Fruit fly (Drosophila melanogaster) whole organism, embryonic: ENCODE data around the gene Antp.

Experiments
- Abd-B ChIP-seq: fragments of 200-800 bp; sonication (Bioruptor generic); optimal IDR thresholded peaks from 2 replicates; lab custom pipeline; 2018; ENCODE audit warnings: missing biosample characterization, mild to moderate bottlenecking, missing genetic modification characterization, moderate library complexity
- Antp ChIP-seq: fragments of 200-800 bp; sonication (Bioruptor generic); optimal IDR thresholded peaks from 3 replicates; lab custom pipeline; 2016; ENCODE audit warnings: missing biosample characterization, missing genetic modification characterization
- B-H1 ChIP-seq: fragments of 200-800 bp; sonication (Bioruptor generic); IDR thresholded peaks from 3 replicates; pipeline ENCODE4 v1.3.6; 2022; ENCODE audit warnings: missing biosample characterization, missing genetic modification characterization
- Bgb ChIP-seq: fragments of 200-800 bp; sonication (Bioruptor generic); IDR thresholded peaks from 2 replicates; pipeline ENCODE4 v1.3.6; 2022; ENCODE audit warnings: missing biosample characterization, missing genetic modification characterization; ENCODE audit not compliant: partially characterized antibody
- BtbVII ChIP-seq: fragments of 200-800 bp; sonication (Bioruptor generic); optimal IDR thresholded peaks from 3 replicates; lab custom pipeline; 2017; ENCODE audit warnings: missing biosample characterization, mild to moderate bottlenecking, missing genetic modification characterization
- Bteb2 ChIP-seq: fragments of 200-800 bp; sonication (Bioruptor generic); optimal IDR thresholded peaks from 2 replicates; lab custom pipeline; 2016; ENCODE audit warnings: missing biosample characterization, missing genetic modification characterization
- CG10543 ChIP-seq: fragments of 200-800 bp; sonication (Bioruptor generic); optimal IDR thresholded peaks from 3 replicates; lab custom pipeline; 2017; ENCODE audit warnings: missing biosample characterization, mild to moderate bottlenecking, missing genetic modification characterization, moderate library complexity
- CG11398 ChIP-seq: fragments of 200-800 bp; sonication (Bioruptor generic); optimal IDR thresholded peaks from 2 replicates; lab custom pipeline; 2016; ENCODE audit warnings: missing biosample characterization, missing genetic modification characterization
- CG12104 ChIP-seq: fragments of 200-800 bp; sonication (Bioruptor generic); optimal IDR thresholded peaks from 3 replicates; lab custom pipeline; 2016; ENCODE audit warnings: missing biosample characterization, missing genetic modification characterization
- CG13123 ChIP-seq: fragments of 200-800 bp; sonication (Bioruptor generic); optimal IDR thresholded peaks from 2 replicates; lab custom pipeline; 2016; ENCODE audit warnings: missing biosample characterization, missing genetic modification characterization
- CG13287 ChIP-seq: fragments of 200-800 bp; sonication (Bioruptor generic); IDR thresholded peaks from 2 replicates; pipeline ENCODE4 v1.3.6; 2022; ENCODE audit warnings: missing biosample characterization, missing genetic modification characterization; ENCODE audit not compliant: partially characterized antibody
- CG14441 ChIP-seq: fragments of 200-800 bp; sonication (Bioruptor generic); IDR thresholded peaks from 2 replicates; pipeline ENCODE4 v1.3.6; 2022; ENCODE audit warnings: missing biosample characterization, missing genetic modification characterization
- CG16813 ChIP-seq: fragments of 200-800 bp; sonication (Bioruptor generic); IDR thresholded peaks from 3 replicates; pipeline ENCODE4 v1.3.6; 2022; ENCODE audit warnings: missing biosample characterization, missing genetic modification characterization; ENCODE audit not compliant: partially characterized antibody
- CG16815 ChIP-seq: fragments of 200-800 bp; sonication (Bioruptor generic); optimal IDR thresholded peaks from 3 replicates; lab custom pipeline; 2017; ENCODE audit warnings: missing biosample characterization, mild to moderate bottlenecking, missing genetic modification characterization
- CG18262 ChIP-seq: fragments of 200-800 bp; optimal IDR thresholded peaks from 3 replicates; lab custom pipeline; 2019; ENCODE audit warnings: missing biosample characterization, mild to moderate bottlenecking, missing genetic modification characterization, moderate library complexity
- CG31224 ChIP-seq: fragments of 200-800 bp; sonication (Bioruptor generic); IDR thresholded peaks from 2 replicates; pipeline ENCODE4 v1.3.6; 2022; ENCODE audit warnings: missing biosample characterization, missing genetic modification characterization
- CG34422 ChIP-seq: fragments of 200-800 bp; sonication (Bioruptor generic); IDR thresholded peaks from 3 replicates; pipeline ENCODE4 v1.3.6; 2022; ENCODE audit warnings: missing biosample characterization, missing genetic modification characterization
- CG4360 ChIP-seq: fragments of 200-800 bp; sonication (Bioruptor generic); IDR thresholded peaks from 2 replicates; pipeline ENCODE4 v1.3.6; 2022; ENCODE audit warnings: missing biosample characterization, missing genetic modification characterization
- CG4820 ChIP-seq: fragments of 200-800 bp; sonication (Bioruptor generic); optimal IDR thresholded peaks from 3 replicates; lab custom pipeline; 2016; ENCODE audit warnings: missing biosample characterization, missing genetic modification characterization
- CG6272 ChIP-seq: fragments of 200-800 bp; sonication (Bioruptor generic); IDR thresholded peaks from 2 replicates; pipeline ENCODE4 v1.3.6; 2022; ENCODE audit warnings: missing biosample characterization, missing genetic modification characterization
- CG7271 ChIP-seq: fragments of 200-800 bp; sonication (Bioruptor generic); optimal IDR thresholded peaks from 2 replicates; lab custom pipeline; 2018; ENCODE audit warnings: missing biosample characterization, mild to moderate bottlenecking, missing genetic modification characterization, moderate library complexity
- CG8924 ChIP-seq: fragments of 200-800 bp; optimal IDR thresholded peaks from 3 replicates; lab custom pipeline; 2019; ENCODE audit warnings: missing biosample characterization, mild to moderate bottlenecking, missing genetic modification characterization, moderate library complexity
- CoRest ChIP-seq: fragments of 200-800 bp; sonication (Bioruptor generic); optimal IDR thresholded peaks from 3 replicates; lab custom pipeline; 2018; ENCODE audit warnings: missing biosample characterization, mild to moderate bottlenecking, missing genetic modification characterization, moderate library complexity
- Hr3 ChIP-seq: fragments of 200-800 bp; sonication (Bioruptor generic); optimal IDR thresholded peaks from 3 replicates; lab custom pipeline; 2016; ENCODE audit warnings: missing biosample characterization, missing genetic modification characterization
- Mrtf ChIP-seq: fragments of 200-800 bp; sonication (Bioruptor generic); IDR thresholded peaks from 3 replicates; pipeline ENCODE4 v1.3.6; 2022; ENCODE audit warnings: missing biosample characterization, missing genetic modification characterization
- Nf-YC ChIP-seq: fragments of 200-800 bp; optimal IDR thresholded peaks from 3 replicates; lab custom pipeline; 2019; ENCODE audit warnings: missing biosample characterization, mild to moderate bottlenecking, missing genetic modification characterization, moderate library complexity
- Six4 ChIP-seq: fragments of 200-800 bp; sonication (Bioruptor generic); optimal IDR thresholded peaks from 2 replicates; lab custom pipeline; 2016; ENCODE audit warnings: missing biosample characterization, missing genetic modification characterization
- Sox102F ChIP-seq: fragments of 200-800 bp; sonication (Bioruptor generic); optimal IDR thresholded peaks from 2 replicates; lab custom pipeline; 2018; ENCODE audit warnings: missing biosample characterization, mild to moderate bottlenecking, missing genetic modification characterization, moderate library complexity
- Sry-β ChIP-seq: fragments of 200-800 bp; sonication (Bioruptor generic); optimal IDR thresholded peaks from 2 replicates; lab custom pipeline; 2018; ENCODE audit warnings: missing biosample characterization, mild to moderate bottlenecking, missing genetic modification characterization, moderate library complexity
- ab ChIP-seq: fragments of 200-800 bp; sonication (Bioruptor generic); optimal IDR thresholded peaks from 2 replicates; lab custom pipeline; 2016; ENCODE audit warnings: missing biosample characterization, missing genetic modification characterization
- ac ChIP-seq: fragments of 200-800 bp; sonication (Bioruptor generic); optimal IDR thresholded peaks from 3 replicates; lab custom pipeline; 2017; ENCODE audit warnings: missing biosample characterization, mild to moderate bottlenecking, missing genetic modification characterization
- bab2 ChIP-seq: fragments of 200-800 bp; sonication (Bioruptor generic); optimal IDR thresholded peaks from 2 replicates; lab custom pipeline; 2016; ENCODE audit warnings: missing biosample characterization, missing genetic modification characterization
- bsh ChIP-seq, 2 experiments: fragments of 200-800 bp; sonication (Bioruptor generic); optimal IDR thresholded peaks; 2 replicates each; lab custom pipeline; 2017 to 2018; ENCODE audit warnings: mild to moderate bottlenecking in 2 of 2, missing biosample characterization in 2 of 2, missing genetic modification characterization in 2 of 2, moderate library complexity in 1 of 2
- cg ChIP-seq: fragments of 200-800 bp; sonication (Bioruptor generic); optimal IDR thresholded peaks from 3 replicates; lab custom pipeline; 2019; ENCODE audit warnings: missing biosample characterization, mild to moderate bottlenecking, missing genetic modification characterization, moderate library complexity
- dati ChIP-seq: fragments of 200-800 bp; sonication (Bioruptor generic); IDR thresholded peaks from 2 replicates; pipeline ENCODE4 v1.3.6; 2022; ENCODE audit warnings: missing biosample characterization, missing genetic modification characterization
- ewg ChIP-seq: fragments of 200-800 bp; sonication (Bioruptor generic); optimal IDR thresholded peaks from 3 replicates; lab custom pipeline; 2017; ENCODE audit warnings: mild to moderate bottlenecking, missing biosample characterization, missing genetic modification reagents, missing genetic modification characterization
- insv ChIP-seq, 2 experiments: fragments of 200-800 bp; sonication (Bioruptor generic); optimal IDR thresholded peaks; 3 replicates each; lab custom pipeline; 2016 to 2018; ENCODE audit warnings: missing biosample characterization in 2 of 2, missing genetic modification characterization in 2 of 2
- lmd ChIP-seq: fragments of 200-800 bp; sonication (Bioruptor generic); IDR thresholded peaks from 2 replicates; pipeline ENCODE4 v1.3.6; 2022; ENCODE audit warnings: missing biosample characterization, missing genetic modification characterization
- odd ChIP-seq: fragments of 200-800 bp; sonication (Bioruptor generic); optimal IDR thresholded peaks from 2 replicates; lab custom pipeline; 2017; ENCODE audit warnings: missing biosample characterization, mild to moderate bottlenecking, missing genetic modification characterization
- pb ChIP-seq: fragments of 200-800 bp; sonication (Bioruptor generic); optimal IDR thresholded peaks from 3 replicates; lab custom pipeline; 2016; ENCODE audit warnings: missing biosample characterization, missing genetic modification characterization
- scrt ChIP-seq: fragments of 200-800 bp; sonication (Bioruptor generic); optimal IDR thresholded peaks from 2 replicates; lab custom pipeline; 2018; ENCODE audit warnings: missing biosample characterization, mild to moderate bottlenecking, missing genetic modification characterization, moderate library complexity
- sd ChIP-seq: fragments of 200-800 bp; sonication (Bioruptor generic); optimal IDR thresholded peaks from 3 replicates; lab custom pipeline; 2018; ENCODE audit warnings: missing biosample characterization, mild to moderate bottlenecking, missing genetic modification characterization, moderate library complexity
- seq ChIP-seq: fragments of 200-800 bp; sonication (Bioruptor generic); IDR thresholded peaks from 2 replicates; pipeline ENCODE4 v1.3.6; 2022; ENCODE audit warnings: missing biosample characterization, missing genetic modification characterization
- sim ChIP-seq: fragments of 200-800 bp; sonication (Bioruptor generic); IDR thresholded peaks from 2 replicates; pipeline ENCODE4 v1.3.6; 2022; ENCODE audit warnings: missing biosample characterization, missing genetic modification characterization
- so ChIP-seq: fragments of 200-800 bp; sonication (Bioruptor generic); IDR thresholded peaks from 3 replicates; pipeline ENCODE4 v1.3.6; 2022; ENCODE audit warnings: missing biosample characterization, missing genetic modification characterization
- tin ChIP-seq: fragments of 200-800 bp; sonication (Bioruptor generic); optimal IDR thresholded peaks from 3 replicates; lab custom pipeline; 2016; ENCODE audit warnings: missing biosample characterization, missing genetic modification characterization
- tll ChIP-seq, 2 experiments: fragments of 200-800 bp in 1 of 2; fragments of >200 bp in 1 of 2; sonication (Bioruptor generic) in 1 of 2; optimal IDR thresholded peaks; 2 replicates each; lab custom pipeline; 2017 to 2019; ENCODE audit warnings: missing biosample characterization in 2 of 2, missing genetic modification characterization in 2 of 2, mild to moderate bottlenecking in 1 of 2, moderate library complexity in 1 of 2
- tup ChIP-seq: fragments of 200-800 bp; sonication (Bioruptor generic); optimal IDR thresholded peaks from 2 replicates; lab custom pipeline; 2016; ENCODE audit warnings: missing biosample characterization, mild to moderate bottlenecking, missing genetic modification characterization, moderate library complexity
- twi ChIP-seq: fragments of 200-800 bp; optimal IDR thresholded peaks from 2 replicates; lab custom pipeline; 2019; ENCODE audit warnings: missing biosample characterization, mild to moderate bottlenecking, missing genetic modification characterization, moderate library complexity
- usp ChIP-seq: fragments of >200 bp; optimal IDR thresholded peaks from 2 replicates; lab custom pipeline; 2017; ENCODE audit warnings: missing biosample characterization, missing genetic modification characterization
- zf30C ChIP-seq: fragments of 200-800 bp; sonication (Bioruptor generic); optimal IDR thresholded peaks from 3 replicates; lab custom pipeline; 2018; ENCODE audit warnings: missing biosample characterization, mild to moderate bottlenecking, missing genetic modification characterization

Antp gene

dm6 chr3R:7000693-7001187 lies 1.7 kb upstream of the Antp start:
- peak; percentile 46; the same call in 1 of the 2 replicates for TF ChIP-seq CG13287 (GFP tag; lab: Robert Waterston, UW)
- TF ChIP-seq B-H1 = no peak
- no peak for TF ChIP-seq Mrtf (GFP tag; lab: Robert Waterston, UW)
- peak; percentile 97 for TF ChIP-seq Nf-YC (tag; lab: Kevin White, UChicago)
- TF ChIP-seq Hr3 (GFP tag; lab: Kevin White, UChicago) = no peak
- peak; percentile 66 for TF ChIP-seq Abd-B (GFP tag; lab: Kevin White, UChicago)
- TF ChIP-seq twi (tag; lab: Kevin White, UChicago) = peak; percentile 92
- TF ChIP-seq dati (GFP tag; lab: Robert Waterston, UW) = no peak
- TF ChIP-seq bab2 (GFP tag; lab: Kevin White, UChicago) = no peak
- TF ChIP-seq CG16813 (GFP tag; lab: Robert Waterston, UW) = 0 out of 3 replicates have a peak, but pooled peaks have one; percentile 48
- TF ChIP-seq scrt (GFP tag; lab: Kevin White, UChicago) = peak; percentile 12
- no peak for TF ChIP-seq CG6272
- peak; percentile 72; the same call in 1 of the 2 replicates for TF ChIP-seq seq (GFP tag; lab: Robert Waterston, UW)
- no peak for TF ChIP-seq tin (GFP tag; lab: Kevin White, UChicago)
- no peak for TF ChIP-seq CG31224 (GFP tag; lab: Robert Waterston, UW)
- peak; percentile 19 for TF ChIP-seq ac (GFP tag; lab: Kevin White, UChicago)
- no peak for TF ChIP-seq CG13123
- no peak for TF ChIP-seq ab (GFP tag; lab: Kevin White, UChicago)
- no peak for TF ChIP-seq tup (GFP tag; lab: Kevin White, UChicago)
- TF ChIP-seq Bgb (GFP tag; lab: Robert Waterston, UW) = no peak
- no peak for TF ChIP-seq so (GFP tag; lab: Robert Waterston, UW)
- TF ChIP-seq sim = no peak
- peak; percentile 70 for TF ChIP-seq CoRest (tag; lab: Kevin White, UChicago)
- no peak for TF ChIP-seq Sry-β (GFP tag; lab: Kevin White, UChicago)
- no peak for TF ChIP-seq Bteb2 (GFP tag; lab: Kevin White, UChicago)
- no peak for TF ChIP-seq BtbVII (GFP tag; lab: Kevin White, UChicago)
- TF ChIP-seq sd (tag; lab: Kevin White, UChicago) = peak; percentile 86
- peak; percentile 24 for TF ChIP-seq pb (GFP tag; lab: Kevin White, UChicago)
- TF ChIP-seq Sox102F (GFP tag; lab: Kevin White, UChicago) = no peak
- TF ChIP-seq CG8924 = peak; percentile 11
- no peak for TF ChIP-seq zf30C (GFP tag; lab: Kevin White, UChicago)
- TF ChIP-seq Antp (GFP tag; lab: Kevin White, UChicago) = peak; percentile 57
- peak in 1 of 2 experiments; percentile 86 for TF ChIP-seq insv (GFP tag; optimal IDR thresholded peaks at IDR 0.05; lab: Kevin White, UChicago)
- TF ChIP-seq CG18262 (tag; lab: Kevin White, UChicago) = no peak
- TF ChIP-seq CG12104 = no peak
- peak; percentile 90 for TF ChIP-seq ewg (GFP tag; lab: Kevin White, UChicago)
- TF ChIP-seq CG11398 (GFP tag; lab: Kevin White, UChicago) = no peak
- no peak for TF ChIP-seq usp
- no peak for TF ChIP-seq CG34422 (GFP tag; lab: Robert Waterston, UW)
- TF ChIP-seq bsh (GFP tag; optimal IDR thresholded peaks at IDR 0.05; lab: Kevin White, UChicago) = no peak
- TF ChIP-seq CG10543 (GFP tag; lab: Kevin White, UChicago) = peak; percentile 17
- TF ChIP-seq CG16815 = no peak
- TF ChIP-seq Six4 = no peak
- TF ChIP-seq CG4820 (GFP tag; lab: Kevin White, UChicago) = no peak
- no peak for TF ChIP-seq odd (GFP tag; lab: Kevin White, UChicago)
- TF ChIP-seq tll (GFP tag; optimal IDR thresholded peaks at IDR 0.05; lab: Kevin White, UChicago) = peak in 1 of 2 experiments; percentile 80
- no peak for TF ChIP-seq CG7271
- no peak for TF ChIP-seq CG14441
- TF ChIP-seq lmd (GFP tag; lab: Robert Waterston, UW) = no peak
- TF ChIP-seq cg (GFP tag; lab: Kevin White, UChicago) = peak; percentile 99
- peak; percentile 96 for TF ChIP-seq CG4360 (GFP tag; lab: Robert Waterston, UW)
